Worm (Caenorhabditis elegans) whole organism, late embryonic: ENCODE measurements around the gene C53B7.3.

Experiments
- dmd-4 ChIP-seq: sonication (generic microtip); optimal IDR thresholded peaks from 2 replicates; lab custom pipeline; 2016; ENCODE audit warnings: borderline replicate concordance, missing genetic modification characterization, missing compliant biosample characterization
- ets-4 ChIP-seq: sonication (generic microtip); optimal IDR thresholded peaks from 2 replicates; lab custom pipeline; 2016; ENCODE audit warnings: missing genetic modification characterization, missing compliant biosample characterization
- fax-1 ChIP-seq: sonication (generic microtip); optimal IDR thresholded peaks from 2 replicates; lab custom pipeline; 2016; ENCODE audit warnings: missing genotype, missing genetic modification characterization, missing compliant biosample characterization
- fkh-10 ChIP-seq: fragments of 150-350 bp; optimal IDR thresholded peaks from 2 replicates; lab custom pipeline; 2014; ENCODE audit warnings: missing biosample characterization, missing genetic modification reagents, missing genetic modification characterization
- nhr-11 ChIP-seq: fragments of 150-350 bp; optimal IDR thresholded peaks from 2 replicates; lab custom pipeline; 2014; ENCODE audit warnings: missing biosample characterization, missing genetic modification characterization
- pqm-1 ChIP-seq: sonication (generic microtip); optimal IDR thresholded peaks from 2 replicates; lab custom pipeline; 2016; ENCODE audit warnings: missing genetic modification characterization, missing compliant biosample characterization

DNA sequence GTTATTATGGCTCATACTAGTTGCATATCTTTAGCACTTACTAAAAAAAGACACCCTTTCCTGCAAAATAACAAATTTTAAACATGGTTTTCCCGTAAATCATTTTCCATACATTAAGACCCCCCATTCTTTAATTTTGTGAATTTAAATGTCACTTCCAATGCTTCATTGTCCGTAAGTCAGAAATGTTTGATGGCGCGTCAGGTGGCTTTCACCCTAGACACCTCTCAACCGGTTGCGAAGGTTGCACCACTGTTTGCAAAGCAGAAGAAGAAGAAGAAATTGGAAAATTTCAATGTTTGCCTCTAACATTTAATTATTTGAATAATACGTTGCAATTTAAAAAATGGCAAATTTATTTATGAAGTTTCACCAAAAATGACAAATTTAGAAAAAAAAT lies 43.0 kb upstream of the C53B7.3 start:
- TF ChIP-seq fkh-10 (GFP tag; lab: Kevin White, UChicago) (no peak), fax-1 (tag; lab: Kevin White, UChicago) (no peak), dmd-4 (no peak), pqm-1 (no peak), nhr-11 (tag; lab: Kevin White, UChicago) (no peak), ets-4 (tag; lab: Kevin White, UChicago) (no peak)
